Fruit fly (Drosophila melanogaster) whole organism, embryonic: Measurements from ENCODE around the gene CG14395.

Experiments
- Awh ChIP-seq: fragments of 200-800 bp; sonication (Bioruptor generic); IDR thresholded peaks from 2 replicates; pipeline ENCODE4, ENCODE4 v1.3.6; 2022; ENCODE audit warnings: missing biosample characterization, missing genetic modification characterization
- B-H2 ChIP-seq: fragments of 200-800 bp; sonication (Bioruptor generic); optimal IDR thresholded peaks from 2 replicates; lab custom pipeline; 2018; ENCODE audit warnings: missing biosample characterization, mild to moderate bottlenecking, missing genetic modification characterization
- BEAF-32 ChIP-seq: fragments of 200-800 bp; sonication (Bioruptor generic); optimal IDR thresholded peaks from 3 replicates; lab custom pipeline; 2017; ENCODE audit warnings: missing biosample characterization, missing genetic modification characterization, mild to moderate bottlenecking, moderate library complexity, missing genetic modification reagents
- Bteb2 ChIP-seq: fragments of 200-800 bp; sonication (Bioruptor generic); optimal IDR thresholded peaks from 2 replicates; lab custom pipeline; 2016; ENCODE audit warnings: missing biosample characterization, missing genetic modification characterization
- CG10209 ChIP-seq: fragments of 200-800 bp; sonication (Bioruptor generic); optimal IDR thresholded peaks from 3 replicates; lab custom pipeline; 2017; ENCODE audit warnings: missing biosample characterization, mild to moderate bottlenecking, missing genetic modification characterization, missing genetic modification reagents
- CG10274 ChIP-seq: fragments of 200-800 bp; sonication (Bioruptor generic); optimal IDR thresholded peaks from 3 replicates; lab custom pipeline; 2017; ENCODE audit warnings: missing biosample characterization, mild to moderate bottlenecking, missing genetic modification characterization
- CG10654 ChIP-seq: fragments of 200-800 bp; sonication (Bioruptor generic); optimal IDR thresholded peaks from 2 replicates; lab custom pipeline; 2016; ENCODE audit warnings: missing biosample characterization, missing genetic modification characterization
- CG15269 ChIP-seq: fragments of 200-800 bp; sonication (Bioruptor generic); optimal IDR thresholded peaks from 2 replicates; lab custom pipeline; 2018; ENCODE audit warnings: missing biosample characterization, mild to moderate bottlenecking, missing genetic modification characterization, moderate library complexity
- CG15479 ChIP-seq: fragments of 200-800 bp; sonication (Bioruptor generic); optimal IDR thresholded peaks from 3 replicates; lab custom pipeline; 2019; ENCODE audit warnings: missing biosample characterization, mild to moderate bottlenecking, missing genetic modification characterization, moderate library complexity
- CG15601 ChIP-seq: fragments of 200-800 bp; sonication (Bioruptor generic); optimal IDR thresholded peaks from 3 replicates; lab custom pipeline; 2019; ENCODE audit warnings: missing biosample characterization, mild to moderate bottlenecking, missing genetic modification characterization, moderate library complexity
- CG16815 ChIP-seq: fragments of 200-800 bp; sonication (Bioruptor generic); optimal IDR thresholded peaks from 3 replicates; lab custom pipeline; 2017; ENCODE audit warnings: missing biosample characterization, mild to moderate bottlenecking, missing genetic modification characterization
- CG17385 ChIP-seq: fragments of 200-800 bp; sonication (Bioruptor generic); optimal IDR thresholded peaks from 3 replicates; lab custom pipeline; 2018; ENCODE audit warnings: missing biosample characterization, mild to moderate bottlenecking, missing genetic modification characterization
- CG18619 ChIP-seq: fragments of 200-800 bp; sonication (Bioruptor generic); optimal IDR thresholded peaks from 3 replicates; lab custom pipeline; 2017; ENCODE audit warnings: missing biosample characterization, mild to moderate bottlenecking, missing genetic modification characterization
- CG18764 ChIP-seq: fragments of 200-800 bp; sonication (Bioruptor generic); optimal IDR thresholded peaks from 3 replicates; lab custom pipeline; 2016; ENCODE audit warnings: missing biosample characterization, missing genetic modification characterization
- CG31441 ChIP-seq: fragments of 200-800 bp; sonication (Bioruptor generic); IDR thresholded peaks from 2 replicates; pipeline ENCODE4 v1.3.6; 2022; ENCODE audit warnings: missing biosample characterization, missing genetic modification characterization
- CG8281 ChIP-seq: fragments of 200-800 bp; sonication (Bioruptor generic); optimal IDR thresholded peaks from 2 replicates; lab custom pipeline; 2018; ENCODE audit warnings: missing biosample characterization, mild to moderate bottlenecking, missing genetic modification characterization, moderate library complexity
- Chrac-16 ChIP-seq: fragments of 200-800 bp; sonication (Bioruptor generic); optimal IDR thresholded peaks from 3 replicates; lab custom pipeline; 2016; ENCODE audit warnings: missing biosample characterization, missing genetic modification characterization
- CkIIα-i1 ChIP-seq: fragments of 200-800 bp; sonication (Bioruptor generic); IDR thresholded peaks from 2 replicates; pipeline ENCODE4 v1.3.6; 2022; ENCODE audit warnings: missing biosample characterization, missing genetic modification characterization
- Dek ChIP-seq: fragments of 200-800 bp; sonication (Bioruptor generic); optimal IDR thresholded peaks from 3 replicates; lab custom pipeline; 2019; ENCODE audit warnings: missing biosample characterization, mild to moderate bottlenecking, missing genetic modification characterization, moderate library complexity
- E2f1 ChIP-seq: fragments of 200-800 bp; sonication (Bioruptor generic); IDR thresholded peaks from 2 replicates; pipeline ENCODE4 v1.3.6; 2022; ENCODE audit warnings: missing biosample characterization, missing genetic modification characterization
- Elba2 ChIP-seq: fragments of 200-800 bp; sonication (Bioruptor generic); optimal IDR thresholded peaks from 3 replicates; lab custom pipeline; 2016; ENCODE audit warnings: missing biosample characterization, missing genetic modification characterization
- Ets97D ChIP-seq: fragments of 200-800 bp; sonication (Bioruptor generic); optimal IDR thresholded peaks from 3 replicates; lab custom pipeline; 2016; ENCODE audit warnings: missing biosample characterization, missing genetic modification characterization
- HmgD ChIP-seq: fragments of 200-800 bp; sonication (Bioruptor generic); optimal IDR thresholded peaks from 3 replicates; lab custom pipeline; 2016; ENCODE audit warnings: missing biosample characterization, missing genetic modification characterization
- Hr39 ChIP-seq: fragments of >200 bp; optimal IDR thresholded peaks from 2 replicates; lab custom pipeline; 2017
- Meics ChIP-seq: fragments of 200-800 bp; sonication (Bioruptor generic); optimal IDR thresholded peaks from 2 replicates; lab custom pipeline; 2017; ENCODE audit warnings: missing biosample characterization, mild to moderate bottlenecking, missing genetic modification characterization
- Opbp ChIP-seq: fragments of 200-800 bp; sonication (Bioruptor generic); IDR thresholded peaks from 3 replicates; pipeline ENCODE4 v1.3.6; 2022; ENCODE audit warnings: missing biosample characterization, missing genetic modification characterization; ENCODE audit not compliant: partially characterized antibody
- Pdp1 ChIP-seq, 2 experiments: fragments of 200-800 bp; sonication (Bioruptor generic); optimal IDR thresholded peaks; 3 replicates each; lab custom pipeline; 2016; ENCODE audit warnings: missing biosample characterization in 2 of 2, missing genetic modification characterization in 2 of 2, mild to moderate bottlenecking in 1 of 2, moderate library complexity in 1 of 2
- Stat92E ChIP-seq, 3 experiments: fragments of >200 bp in 2 of 3; fragments of 200-800 bp in 1 of 3; sonication (Bioruptor generic) in 1 of 3; optimal IDR thresholded peaks; 2 replicates each; lab custom pipeline; 2017 to 2019; ENCODE audit warnings: missing biosample characterization in 3 of 3, missing genetic modification characterization in 3 of 3, mild to moderate bottlenecking in 1 of 3, moderate library complexity in 1 of 3
- Vsx1 ChIP-seq: fragments of 200-800 bp; sonication (Bioruptor generic); optimal IDR thresholded peaks from 2 replicates; lab custom pipeline; 2017; ENCODE audit warnings: missing biosample characterization, mild to moderate bottlenecking, missing genetic modification characterization, missing genetic modification reagents
- YL-1 ChIP-seq: fragments of 200-800 bp; sonication (Bioruptor generic); optimal IDR thresholded peaks from 3 replicates; lab custom pipeline; 2017; ENCODE audit warnings: missing biosample characterization, mild to moderate bottlenecking, missing genetic modification characterization
- bbx ChIP-seq: fragments of 200-800 bp; sonication (Bioruptor generic); IDR thresholded peaks from 2 replicates; pipeline ENCODE4 v1.3.6; 2022; ENCODE audit warnings: missing biosample characterization, missing genetic modification characterization; ENCODE audit not compliant: partially characterized antibody
- bowl ChIP-seq: fragments of 200-800 bp; sonication (Bioruptor generic); IDR thresholded peaks from 2 replicates; pipeline ENCODE4 v1.3.6; 2022; ENCODE audit warnings: missing biosample characterization, missing genetic modification characterization
- dm ChIP-seq: fragments of 200-800 bp; sonication (Bioruptor generic); optimal IDR thresholded peaks from 3 replicates; lab custom pipeline; 2016; ENCODE audit warnings: missing biosample characterization, missing genetic modification characterization
- dysf ChIP-seq: fragments of 200-800 bp; sonication (Bioruptor generic); IDR thresholded peaks from 3 replicates; pipeline ENCODE4 v1.3.6; 2022; ENCODE audit warnings: missing biosample characterization, missing genetic modification characterization
- gce ChIP-seq: fragments of 200-800 bp; sonication (Bioruptor generic); IDR thresholded peaks from 3 replicates; pipeline ENCODE4 v1.3.6; 2022; ENCODE audit warnings: missing biosample characterization, missing genetic modification characterization
- grau ChIP-seq: fragments of 200-800 bp; optimal IDR thresholded peaks from 3 replicates; lab custom pipeline; 2019; ENCODE audit warnings: missing biosample characterization, mild to moderate bottlenecking, missing genetic modification characterization, moderate library complexity
- maf-S ChIP-seq: fragments of 200-800 bp; sonication (Bioruptor generic); optimal IDR thresholded peaks from 2 replicates; lab custom pipeline; 2016; ENCODE audit warnings: missing biosample characterization, missing genetic modification characterization
- nom ChIP-seq: fragments of 200-800 bp; sonication (Bioruptor generic); optimal IDR thresholded peaks from 2 replicates; lab custom pipeline; 2017; ENCODE audit warnings: missing biosample characterization, missing genetic modification characterization, mild to moderate bottlenecking, moderate library complexity, missing genetic modification reagents
- odd ChIP-seq: fragments of 200-800 bp; sonication (Bioruptor generic); optimal IDR thresholded peaks from 2 replicates; lab custom pipeline; 2017; ENCODE audit warnings: missing biosample characterization, mild to moderate bottlenecking, missing genetic modification characterization
- p53 ChIP-seq: fragments of 200-800 bp; sonication (Bioruptor generic); optimal IDR thresholded peaks from 2 replicates; lab custom pipeline; 2016; ENCODE audit warnings: missing biosample characterization, missing genetic modification characterization
- pfk ChIP-seq: fragments of 200-800 bp; sonication (Bioruptor generic); optimal IDR thresholded peaks from 2 replicates; lab custom pipeline; 2018; ENCODE audit warnings: missing biosample characterization, mild to moderate bottlenecking, missing genetic modification characterization, moderate library complexity
- pita ChIP-seq: fragments of 200-800 bp; sonication (Bioruptor generic); optimal IDR thresholded peaks from 2 replicates; lab custom pipeline; 2017; ENCODE audit warnings: missing biosample characterization, mild to moderate bottlenecking, missing genetic modification characterization
- ranshi ChIP-seq: fragments of 200-800 bp; sonication (Bioruptor generic); IDR thresholded peaks from 2 replicates; pipeline ENCODE4 v1.3.6; 2022; ENCODE audit warnings: missing biosample characterization, missing genetic modification characterization
- row ChIP-seq: fragments of 200-800 bp; sonication (Bioruptor generic); IDR thresholded peaks from 3 replicates; pipeline ENCODE4 v1.3.6; 2022; ENCODE audit warnings: missing biosample characterization, missing genetic modification characterization
- salm ChIP-seq: fragments of 200-800 bp; sonication (Bioruptor generic); optimal IDR thresholded peaks from 2 replicates; lab custom pipeline; 2018; ENCODE audit warnings: missing biosample characterization, mild to moderate bottlenecking, missing genetic modification characterization
- shn ChIP-seq: fragments of 200-800 bp; sonication (Bioruptor generic); optimal IDR thresholded peaks from 3 replicates; lab custom pipeline; 2016; ENCODE audit warnings: missing biosample characterization, missing genetic modification characterization
- slbo ChIP-seq: fragments of 200-800 bp; sonication (Bioruptor generic); IDR thresholded peaks from 2 replicates; pipeline ENCODE4 v1.3.6; 2022; ENCODE audit warnings: missing biosample characterization, missing genetic modification characterization
- stc ChIP-seq: fragments of 200-800 bp; sonication (Bioruptor generic); IDR thresholded peaks from 2 replicates; pipeline ENCODE4 v1.3.6; 2022; ENCODE audit warnings: missing biosample characterization, missing genetic modification characterization
- tll ChIP-seq, 2 experiments: fragments of 200-800 bp in 1 of 2; fragments of >200 bp in 1 of 2; sonication (Bioruptor generic) in 1 of 2; optimal IDR thresholded peaks; 2 replicates each; lab custom pipeline; 2017 to 2019; ENCODE audit warnings: missing biosample characterization in 2 of 2, missing genetic modification characterization in 2 of 2, mild to moderate bottlenecking in 1 of 2, moderate library complexity in 1 of 2
- tup ChIP-seq: fragments of 200-800 bp; sonication (Bioruptor generic); optimal IDR thresholded peaks from 2 replicates; lab custom pipeline; 2016; ENCODE audit warnings: missing biosample characterization, mild to moderate bottlenecking, missing genetic modification characterization, moderate library complexity
- yki ChIP-seq: fragments of >200 bp; optimal IDR thresholded peaks from 3 replicates; lab custom pipeline; 2018
- zf30C ChIP-seq: fragments of 200-800 bp; sonication (Bioruptor generic); optimal IDR thresholded peaks from 3 replicates; lab custom pipeline; 2018; ENCODE audit warnings: missing biosample characterization, mild to moderate bottlenecking, missing genetic modification characterization

CG14395 gene

dm6 chr3R:12647954-12648353 lies 14.7 kb upstream of the CG14395 start, which contains the start of gene Dtg (continued):
- no peak for TF ChIP-seq CG18764 (GFP tag; lab: Kevin White, UChicago)
- no peak for TF ChIP-seq CG15269 (tag; lab: Kevin White, UChicago)
- no peak for TF ChIP-seq pfk (GFP tag; lab: Kevin White, UChicago)
- peak; percentile 22 for TF ChIP-seq odd (GFP tag; lab: Kevin White, UChicago)
- no peak for TF ChIP-seq dysf (GFP tag; lab: Robert Waterston, UW)
- TF ChIP-seq CG10274 (GFP tag; lab: Kevin White, UChicago): no peak
- TF ChIP-seq salm (tag; lab: Kevin White, UChicago): no peak
- TF ChIP-seq maf-S (GFP tag; lab: Kevin White, UChicago): no peak
- peak; percentile 2 for TF ChIP-seq CG15601 (tag; lab: Kevin White, UChicago)
- TF ChIP-seq grau: no peak
- TF ChIP-seq CG10654: no peak
- peak; percentile 63 for TF ChIP-seq CG15479
- peak; percentile 37 for TF ChIP-seq CG8281 (tag; lab: Kevin White, UChicago)
- TF ChIP-seq Pdp1 (GFP tag; optimal IDR thresholded peaks at IDR 0.05; lab: Kevin White, UChicago): no peak
- no peak for TF ChIP-seq Bteb2 (GFP tag; lab: Kevin White, UChicago)
- no peak for TF ChIP-seq YL-1
- peak in 1 of 2 experiments; percentile 93 for TF ChIP-seq tll (GFP tag; optimal IDR thresholded peaks at IDR 0.05; lab: Kevin White, UChicago)
- TF ChIP-seq Vsx1 (GFP tag; lab: Kevin White, UChicago): no peak
- TF ChIP-seq E2f1 (GFP tag; lab: Robert Waterston, UW): no peak
- no peak for TF ChIP-seq zf30C (GFP tag; lab: Kevin White, UChicago)
- TF ChIP-seq yki (lab: Kevin White, UChicago): no peak
- TF ChIP-seq CkIIα-i1 (GFP tag; lab: Robert Waterston, UW): no peak
- TF ChIP-seq Awh (GFP tag; lab: Robert Waterston, UW): no peak
- TF ChIP-seq bowl (GFP tag; lab: Robert Waterston, UW): no peak
- TF ChIP-seq B-H2: no peak
- no peak for TF ChIP-seq BEAF-32 (GFP tag; lab: Kevin White, UChicago)
- no peak for TF ChIP-seq slbo
- no peak for TF ChIP-seq shn
- no peak for TF ChIP-seq CG31441 (GFP tag; lab: Robert Waterston, UW)
- no peak for TF ChIP-seq pita
- TF ChIP-seq p53 (GFP tag; lab: Kevin White, UChicago): no peak
- TF ChIP-seq CG16815 (GFP tag; lab: Kevin White, UChicago): no peak
- TF ChIP-seq bbx (GFP tag; lab: Robert Waterston, UW): no peak
- no peak for TF ChIP-seq stc (GFP tag; lab: Robert Waterston, UW)
- TF ChIP-seq CG17385 (GFP tag; lab: Kevin White, UChicago): no peak
- no peak for TF ChIP-seq Chrac-16 (GFP tag; lab: Kevin White, UChicago)
- TF ChIP-seq Dek: no peak
- no peak for TF ChIP-seq tup (GFP tag; lab: Kevin White, UChicago)
- no peak for TF ChIP-seq CG18619
- no peak for TF ChIP-seq HmgD (GFP tag; lab: Kevin White, UChicago)
- TF ChIP-seq CG10209: no peak
- TF ChIP-seq ranshi: no peak
- TF ChIP-seq Elba2 (GFP tag; lab: Kevin White, UChicago): no peak
- TF ChIP-seq Hr39 (lab: Kevin White, UChicago): no peak
- TF ChIP-seq Opbp (GFP tag; lab: Robert Waterston, UW): 0 out of 3 replicates have a peak, but pooled peaks have one; percentile 24
- TF ChIP-seq Stat92E (GFP tag; optimal IDR thresholded peaks at IDR 0.05; lab: Kevin White, UChicago): peak in 1 of 3 experiments; percentile 62
- peak; percentile 6 for TF ChIP-seq dm (GFP tag; lab: Kevin White, UChicago)
- no peak for TF ChIP-seq gce (GFP tag; lab: Robert Waterston, UW)
- peak; percentile 18 for TF ChIP-seq nom
- TF ChIP-seq Ets97D: no peak
- TF ChIP-seq Meics (GFP tag; lab: Kevin White, UChicago): no peak
- TF ChIP-seq row: no peak
